Fruit fly (Drosophila melanogaster) S2 (cell line): ENCODE measurements around the gene LysE.

Experiments
- CG8478 ChIP-seq: fragments of >200 bp; optimal IDR thresholded peaks from 2 replicates; lab custom pipeline; 2018
- CTCF ChIP-seq, 2 experiments: fragments of >200 bp; optimal IDR thresholded peaks; 2 replicates each; lab custom pipeline; 2018

DNA sequence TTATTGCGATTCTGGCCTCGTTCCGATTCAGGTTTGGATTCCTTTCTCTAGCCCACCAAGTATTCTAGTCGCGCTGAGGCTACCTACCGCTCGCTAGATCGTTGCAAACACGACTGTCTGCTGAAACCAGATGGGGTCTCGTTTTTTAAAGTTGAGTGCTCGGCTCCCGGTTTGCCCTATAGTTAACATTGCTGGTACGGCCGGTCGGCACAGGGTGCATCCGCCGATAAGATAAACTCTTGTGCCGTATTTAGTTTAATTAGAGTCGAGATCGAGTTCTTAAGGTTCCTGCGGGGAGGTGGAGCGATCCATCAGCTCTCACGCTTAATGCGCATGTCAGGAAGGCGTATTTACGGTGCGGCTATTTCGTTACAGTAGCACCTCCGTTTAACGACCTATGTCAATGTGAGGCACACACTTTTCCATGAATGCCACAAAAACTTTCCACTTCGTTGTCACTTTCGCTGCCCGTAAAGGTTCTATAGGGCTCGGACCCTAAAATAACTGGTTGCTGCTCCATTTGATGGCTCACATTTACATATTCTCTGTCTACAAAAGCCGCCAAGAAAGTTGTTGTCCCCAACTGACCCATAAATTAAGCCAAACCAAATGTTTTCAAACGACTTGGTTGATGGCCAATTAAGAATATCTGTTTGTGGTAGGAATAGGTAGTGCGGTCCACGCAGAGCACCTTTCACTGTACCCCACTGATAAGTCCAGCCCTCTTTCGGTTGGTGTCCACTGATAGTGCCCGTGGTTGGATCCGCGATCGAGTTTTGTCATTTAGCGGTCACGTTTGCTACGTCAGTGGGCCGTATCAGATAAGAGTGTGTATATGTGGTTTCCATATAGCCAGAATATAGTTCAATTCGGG lies 7.7 kb upstream of the LysE start, which contains the start of gene CG9119:
- TF ChIP-seq CG8478 (no peak), CTCF (optimal IDR thresholded peaks at IDR 0.05; lab: Kevin White, UChicago) (no peak)
